Fruit fly (Drosophila melanogaster): ENCODE results near the gene Socs36E.

Gene Socs36E

dm6 chr2L:18114176-18114703 lies 38.0 kb downstream of the Socs36E start, which contains the start of gene CG15152:
CG15152 (plus strand) TSS chr2L:18114547.
- peak; percentile 6 for TF ChIP-seq noc (tag; optimal IDR thresholded peaks at IDR 0.05)

DNA sequence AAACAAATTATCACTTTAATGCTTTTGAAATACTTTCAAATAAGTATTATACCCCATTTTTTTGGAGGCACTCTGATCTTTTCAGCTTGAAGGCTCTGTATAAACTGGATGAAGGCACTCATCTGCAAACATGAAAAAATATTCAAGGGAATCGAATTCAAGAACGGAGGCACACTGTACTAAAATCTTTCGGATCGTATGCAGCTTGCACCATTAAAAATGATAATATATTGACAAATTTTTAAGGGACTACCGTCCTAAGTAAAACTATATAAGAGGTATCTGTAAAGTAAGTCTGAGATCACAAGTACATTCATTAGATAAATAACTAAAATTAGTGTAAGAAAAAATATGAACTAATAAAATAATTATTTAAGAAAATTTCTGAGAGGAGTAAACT lies 39.1 kb downstream of the Socs36E start, which contains the start of gene CG44476:
TSS of gene CG44476 (minus strand) at position 101 of the 400 bp plus-strand sequence.
- no peak for TF ChIP-seq noc (tag; optimal IDR thresholded peaks at IDR 0.05)

dm6 chr2L:18112435-18112834 lies 39.8 kb downstream of the Socs36E start:
- no peak for TF ChIP-seq noc (tag; optimal IDR thresholded peaks at IDR 0.05)

dm6 chr2L:18096268-18096667 lies 55.9 kb downstream of the Socs36E start, which contains the start of gene Slc25A46b:
Slc25A46b (plus strand) TSS chr2L:18096568.
- TF ChIP-seq noc (tag; optimal IDR thresholded peaks at IDR 0.05): no peak

dm6 chr2L:18092156-18092555 lies 60.1 kb downstream of the Socs36E start, which contains the start of gene CG15153:
CG15153 (minus strand) TSS chr2L:18092256.
- TF ChIP-seq noc (tag; optimal IDR thresholded peaks at IDR 0.05): no peak

- no peak for TF ChIP-seq noc (tag; optimal IDR thresholded peaks at IDR 0.05)
Observed at dm6 chr2L:18091705-18092104, 60.5 kb downstream of the Socs36E start.
